Worm (Caenorhabditis elegans) whole organism, young adult: ENCODE data around the gene sel-13.

Experiments used
- B0336.3 ChIP-seq: fragments of 200-800 bp; sonication (Bioruptor generic); IDR thresholded peaks from 2 replicates; pipeline ENCODE4 v1.3.6; 2022; ENCODE audit warnings: missing genetic modification characterization, missing compliant biosample characterization
- F55B11.4 ChIP-seq: sonication (generic microtip); optimal IDR thresholded peaks from 2 replicates; lab custom pipeline; 2016; ENCODE audit warnings: missing compliant biosample characterization, missing genetic modification characterization, borderline replicate concordance; ENCODE audit not compliant: insufficient read depth
- aptf-3 ChIP-seq: fragments of 200-800 bp; sonication (Bioruptor generic); IDR thresholded peaks from 2 replicates; pipeline ENCODE4 v1.3.6; 2022; ENCODE audit warnings: missing genetic modification characterization, missing compliant biosample characterization
- attf-6 ChIP-seq: fragments of 200-800 bp; sonication (Bioruptor generic); IDR thresholded peaks from 2 replicates; pipeline ENCODE4 v1.3.6; 2022; ENCODE audit warnings: missing genetic modification reagents, missing genetic modification characterization, missing compliant biosample characterization
- ceh-91 ChIP-seq: fragments of 200-800 bp; sonication (Bioruptor generic); IDR thresholded peaks from 2 replicates; pipeline ENCODE4 v1.3.6; 2022; ENCODE audit warnings: missing genetic modification reagents, missing genetic modification characterization, missing compliant biosample characterization
- snpc-3.4 ChIP-seq: sonication (generic microtip); optimal IDR thresholded peaks from 2 replicates; lab custom pipeline; 2017; ENCODE audit warnings: missing genetic modification characterization, mild to moderate bottlenecking, missing compliant biosample characterization, antibody characterized with exemption, moderate library complexity, missing genotype, missing genetic modification reagents
- ztf-3 ChIP-seq: fragments of 200-800 bp; sonication (Bioruptor generic); optimal IDR thresholded peaks from 2 replicates; lab custom pipeline; 2018; ENCODE audit warnings: mild to moderate bottlenecking, missing genetic modification characterization, missing compliant biosample characterization

ce11 chrIII:4687134-4687533 lies 12.9 kb downstream of the sel-13 start:
- TF ChIP-seq aptf-3 (no peak), snpc-3.4 (tag; lab: Kevin White, UChicago) (no peak), attf-6 (no peak), B0336.3 (GFP tag; lab: Robert Waterston, UW) (no peak), F55B11.4 (no peak), ztf-3 (no peak), ceh-91 (GFP tag; lab: Robert Waterston, UW) (no peak)
